Comparison of ENCODE assay signal across 1 fruit fly cellular context in genomic region chr2L:16545772-16546171, dm6.
TF ChIP-seq lines count a peak whose summit lies in the region.

No protein-coding gene starts in this region.

TF ChIP-seq in whole organism, embryonic, 481 proteins besides CTCF, POLR2A, EP300 and RAD21 (continued from another document):
- TF ChIP-seq CG9817 (tag; optimal IDR thresholded peaks at IDR 0.05; lab: Kevin White, UChicago): peak; percentile 57
- peak; percentile 69 for TF ChIP-seq Oli (tag; optimal IDR thresholded peaks at IDR 0.05; lab: Kevin White, UChicago)
- peak; percentile 73 for TF ChIP-seq ATbp (GFP tag; optimal IDR thresholded peaks at IDR 0.05; lab: Kevin White, UChicago)
- TF ChIP-seq CG34376 (GFP tag; optimal IDR thresholded peaks at IDR 0.05; lab: Kevin White, UChicago): peak; percentile 46
- TF ChIP-seq Med (GFP tag; lab: Kevin White, UChicago): peak; percentile 94
- TF ChIP-seq Atf-2 (GFP tag; optimal IDR thresholded peaks at IDR 0.05; lab: Kevin White, UChicago): no peak
- no peak for TF ChIP-seq MBD-R2 (GFP tag; IDR thresholded peaks at IDR 0.05; lab: Robert Waterston, UW)
- TF ChIP-seq knrl (GFP tag; IDR thresholded peaks at IDR 0.05; lab: Robert Waterston, UW; ENCODE audit: partially characterized antibody): no peak
- TF ChIP-seq kni (GFP tag; optimal IDR thresholded peaks at IDR 0.05; lab: Kevin White, UChicago): no peak
- peak; percentile 75 for TF ChIP-seq CG12769 (tag; optimal IDR thresholded peaks at IDR 0.05; lab: Kevin White, UChicago)
- no peak for TF ChIP-seq cg (GFP tag; optimal IDR thresholded peaks at IDR 0.05; lab: Kevin White, UChicago)
- peak; percentile 44 for TF ChIP-seq CG1529 (GFP tag; optimal IDR thresholded peaks at IDR 0.05; lab: Kevin White, UChicago)
- peak; percentile 72 for TF ChIP-seq CG7556 (GFP tag; optimal IDR thresholded peaks at IDR 0.05; lab: Kevin White, UChicago)
- TF ChIP-seq chinmo (GFP tag; IDR thresholded peaks at IDR 0.05; lab: Robert Waterston, UW; ENCODE audit: partially characterized antibody): no peak
- TF ChIP-seq otp (GFP tag; IDR thresholded peaks at IDR 0.05; lab: Robert Waterston, UW): no peak; the same call in 2 of the 3 replicates
- peak; percentile 9 for TF ChIP-seq maf-S (GFP tag; optimal IDR thresholded peaks at IDR 0.05; lab: Kevin White, UChicago)
- TF ChIP-seq phol (tag; optimal IDR thresholded peaks at IDR 0.05; lab: Kevin White, UChicago): peak; percentile 55
- TF ChIP-seq Trl (optimal IDR thresholded peaks at IDR 0.05; lab: Kevin White, UChicago): peak; percentile 67 to 68
- TF ChIP-seq Trl (GFP tag; optimal IDR thresholded peaks at IDR 0.05; lab: Kevin White, UChicago): peak; percentile 11
- no peak for TF ChIP-seq ato (GFP tag; IDR thresholded peaks at IDR 0.05; lab: Robert Waterston, UW; ENCODE audit: partially characterized antibody)
- TF ChIP-seq peb (GFP tag; IDR thresholded peaks at IDR 0.05; lab: Robert Waterston, UW): no peak
- peak; percentile 55 for TF ChIP-seq CrebB (tag; optimal IDR thresholded peaks at IDR 0.05; lab: Kevin White, UChicago)
- peak; percentile 67; the same call in 1 of the 2 replicates for TF ChIP-seq Xrp1 (GFP tag; IDR thresholded peaks at IDR 0.05; lab: Robert Waterston, UW)
- no peak for TF ChIP-seq pan (optimal IDR thresholded peaks at IDR 0.05; lab: Kevin White, UChicago)
- peak in 1 of 2 experiments; percentile 80 for TF ChIP-seq pan (GFP tag; optimal IDR thresholded peaks at IDR 0.05 in 1 of 2, IDR thresholded peaks at IDR 0.05 in 1 of 2)
- TF ChIP-seq Ada2b (GFP tag; IDR thresholded peaks at IDR 0.05; lab: Robert Waterston, UW): peak; percentile 36; the same call in 1 of the 2 replicates
- peak; percentile 22 for TF ChIP-seq pum (GFP tag; optimal IDR thresholded peaks at IDR 0.05; lab: Kevin White, UChicago)
- no peak for TF ChIP-seq Lpt (GFP tag; optimal IDR thresholded peaks at IDR 0.05; lab: Kevin White, UChicago)
- peak; percentile 57 for TF ChIP-seq Sox100B (GFP tag; optimal IDR thresholded peaks at IDR 0.05; lab: Kevin White, UChicago)
- peak; percentile 22 for TF ChIP-seq CG33213 (GFP tag; optimal IDR thresholded peaks at IDR 0.05; lab: Kevin White, UChicago)
- no peak for TF ChIP-seq ERR (GFP tag; optimal IDR thresholded peaks at IDR 0.05; lab: Kevin White, UChicago)
